Worm (Caenorhabditis elegans) whole organism, young adult: ENCODE results near the gene Y37D8A.8.

Source experiments
- C17E4.6 ChIP-seq: fragments of 200-800 bp; sonication (Bioruptor generic); IDR thresholded peaks from 2 replicates; pipeline ENCODE4 v1.3.6; 2022; ENCODE audit warnings: missing genetic modification reagents, missing genetic modification characterization, missing compliant biosample characterization
- F22D6.2 ChIP-seq: sonication (generic microtip); optimal IDR thresholded peaks from 2 replicates; lab custom pipeline; 2016; ENCODE audit warnings: mild to moderate bottlenecking, missing genetic modification characterization, missing compliant biosample characterization
- F33H1.4 ChIP-seq: fragments of 200-800 bp; sonication (Bioruptor generic); IDR thresholded peaks from 2 replicates; pipeline ENCODE4 v1.3.6; 2022; ENCODE audit warnings: missing genetic modification reagents, missing genetic modification characterization, missing compliant biosample characterization
- T26A5.8 ChIP-seq: sonication (generic microtip); optimal IDR thresholded peaks from 2 replicates; lab custom pipeline; 2016; ENCODE audit warnings: missing genetic modification characterization, missing compliant biosample characterization
- Y67H2A.10 ChIP-seq: fragments of 200-800 bp; sonication (Bioruptor generic); conservative IDR thresholded peaks from 2 replicates; pipeline ENCODE4 v1.3.6; 2022; ENCODE audit warnings: missing genetic modification reagents, missing genetic modification characterization, missing compliant biosample characterization
- Y79H2A.3 ChIP-seq: fragments of 200-800 bp; sonication (Bioruptor generic); conservative IDR thresholded peaks from 2 replicates; pipeline ENCODE4 v1.3.6; 2022; ENCODE audit warnings: missing genetic modification reagents, missing genetic modification characterization, missing compliant biosample characterization
- aptf-2 ChIP-seq: fragments of 200-800 bp; sonication (Bioruptor generic); conservative IDR thresholded peaks from 2 replicates; pipeline ENCODE4 v1.3.6; 2022; ENCODE audit warnings: missing genetic modification reagents, missing genetic modification characterization, missing compliant biosample characterization
- athp-1 ChIP-seq: sonication (generic microtip); optimal IDR thresholded peaks from 2 replicates; lab custom pipeline; 2017; ENCODE audit warnings: mild to moderate bottlenecking, missing genetic modification characterization, missing compliant biosample characterization
- attf-5 ChIP-seq: fragments of 200-800 bp; sonication (Bioruptor generic); optimal IDR thresholded peaks from 2 replicates; lab custom pipeline; 2018; ENCODE audit warnings: mild to moderate bottlenecking, missing genetic modification characterization, missing compliant biosample characterization
- bed-1 ChIP-seq: fragments of 200-800 bp; sonication (Bioruptor generic); IDR thresholded peaks from 2 replicates; pipeline ENCODE4 v1.3.6; 2022; ENCODE audit warnings: missing genetic modification reagents, missing genetic modification characterization, missing compliant biosample characterization
- cebp-1 ChIP-seq, 2 experiments: fragments of 200-800 bp in 1 of 2; sonication (Bioruptor generic) in 1 of 2; sonication (generic microtip) in 1 of 2; IDR thresholded peaks in 1 of 2; optimal IDR thresholded peaks in 1 of 2; 2 replicates each; pipeline versions ENCODE4 v1.3.6 to Lab custom; 2017 to 2022; ENCODE audit warnings: missing compliant biosample characterization in 2 of 2, missing genetic modification characterization in 2 of 2, mild to moderate bottlenecking in 1 of 2, missing genetic modification reagents in 1 of 2, moderate library complexity in 1 of 2
- ceh-100 ChIP-seq: fragments of 200-800 bp; sonication (Bioruptor generic); IDR thresholded peaks from 2 replicates; pipeline ENCODE4 v1.3.6; 2022; ENCODE audit warnings: missing genetic modification reagents, missing genetic modification characterization, missing compliant biosample characterization
- ceh-27 ChIP-seq: fragments of 200-800 bp; sonication (Bioruptor generic); optimal IDR thresholded peaks from 2 replicates; lab custom pipeline; 2018; ENCODE audit warnings: mild to moderate bottlenecking, missing genetic modification characterization, moderate library complexity, missing compliant biosample characterization
- ceh-58 ChIP-seq: fragments of 200-800 bp; sonication (Bioruptor generic); IDR thresholded peaks from 2 replicates; pipeline ENCODE4 v1.3.6; 2022; ENCODE audit warnings: missing genetic modification characterization, missing compliant biosample characterization
- efl-1 ChIP-seq: fragments of 150-350 bp; optimal IDR thresholded peaks from 2 replicates; lab custom pipeline; 2014; ENCODE audit warnings: missing biosample characterization, missing genetic modification reagents, missing genetic modification characterization
- him-1 ChIP-seq: sonication (generic microtip); optimal IDR thresholded peaks from 2 replicates; lab custom pipeline; 2016; ENCODE audit warnings: missing genotype, missing genetic modification reagents, missing genetic modification characterization, missing compliant biosample characterization
- hmg-1.2 ChIP-seq: fragments of 200-800 bp; sonication (Bioruptor generic); IDR thresholded peaks from 2 replicates; pipeline ENCODE4 v1.3.6; 2022; ENCODE audit warnings: missing genetic modification reagents, missing genetic modification characterization, missing compliant biosample characterization
- hmg-20 ChIP-seq: fragments of 200-800 bp; sonication (Bioruptor generic); IDR thresholded peaks from 2 replicates; pipeline ENCODE4 v1.3.6; 2022; ENCODE audit warnings: missing genetic modification reagents, missing genetic modification characterization, missing compliant biosample characterization
- lin-26 ChIP-seq: fragments of 200-800 bp; sonication (Bioruptor generic); IDR thresholded peaks from 2 replicates; pipeline ENCODE4 v1.3.6; 2022; ENCODE audit warnings: missing genetic modification reagents, missing genetic modification characterization, missing compliant biosample characterization
- lin-40 ChIP-seq: sonication (generic microtip); optimal IDR thresholded peaks from 2 replicates; lab custom pipeline; 2016; ENCODE audit warnings: missing genetic modification characterization, mild to moderate bottlenecking, missing compliant biosample characterization, missing genotype, missing genetic modification reagents
- lsl-1 ChIP-seq: fragments of 200-800 bp; sonication (Bioruptor generic); optimal IDR thresholded peaks from 2 replicates; lab custom pipeline; 2018; ENCODE audit warnings: mild to moderate bottlenecking, missing genetic modification characterization, moderate library complexity, missing compliant biosample characterization
- lsy-27 ChIP-seq: sonication (generic microtip); optimal IDR thresholded peaks from 2 replicates; lab custom pipeline; 2017; ENCODE audit warnings: missing genetic modification characterization, mild to moderate bottlenecking, missing compliant biosample characterization, antibody characterized with exemption, missing genotype, borderline replicate concordance; ENCODE audit not compliant: insufficient read depth
- madf-6 ChIP-seq: fragments of 200-800 bp; sonication (Bioruptor generic); IDR thresholded peaks from 2 replicates; pipeline ENCODE4 v1.3.6; 2022; ENCODE audit warnings: missing genetic modification reagents, missing genetic modification characterization, missing compliant biosample characterization
- madf-8 ChIP-seq: fragments of 200-800 bp; sonication (Bioruptor generic); conservative IDR thresholded peaks from 2 replicates; pipeline ENCODE4 v1.3.6; 2022; ENCODE audit warnings: missing genetic modification reagents, missing genetic modification characterization, missing compliant biosample characterization
- mcd-1 ChIP-seq: fragments of 200-800 bp; sonication (Bioruptor generic); IDR thresholded peaks from 2 replicates; pipeline ENCODE4 v1.3.6; 2022; ENCODE audit warnings: missing genetic modification reagents, missing genetic modification characterization, missing compliant biosample characterization
- nfya-1 ChIP-seq: sonication (generic microtip); optimal IDR thresholded peaks from 2 replicates; lab custom pipeline; 2017; ENCODE audit warnings: antibody characterized with exemption, missing compliant biosample characterization, missing genetic modification characterization, borderline replicate concordance; ENCODE audit not compliant: insufficient read depth
- nfyb-1 ChIP-seq: fragments of 200-800 bp; sonication (Bioruptor generic); IDR thresholded peaks from 2 replicates; pipeline ENCODE4 v1.3.6; 2022; ENCODE audit warnings: missing genetic modification reagents, missing genetic modification characterization, missing compliant biosample characterization
- nhr-179 ChIP-seq: sonication (generic microtip); optimal IDR thresholded peaks from 2 replicates; lab custom pipeline; 2016; ENCODE audit warnings: mild to moderate bottlenecking, missing genetic modification characterization, missing compliant biosample characterization
- nhr-80 ChIP-seq: sonication (generic microtip); optimal IDR thresholded peaks from 2 replicates; lab custom pipeline; 2016; ENCODE audit warnings: missing genetic modification characterization, missing compliant biosample characterization
- rcor-1 ChIP-seq: fragments of 200-800 bp; sonication (Bioruptor generic); IDR thresholded peaks from 2 replicates; pipeline ENCODE4 v1.3.6; 2022; ENCODE audit warnings: missing genetic modification reagents, missing genetic modification characterization, missing compliant biosample characterization
- rec-8 ChIP-seq, 2 experiments: sonication (generic microtip); optimal IDR thresholded peaks; 2 replicates each; lab custom pipeline; 2016; ENCODE audit warnings: mild to moderate bottlenecking in 2 of 2, missing genetic modification characterization in 2 of 2, missing genetic modification reagents in 2 of 2, missing genotype in 2 of 2, missing biosample characterization in 1 of 2, missing compliant biosample characterization in 1 of 2, moderate library complexity in 1 of 2
- repo-1 ChIP-seq: sonication (generic microtip); optimal IDR thresholded peaks from 2 replicates; lab custom pipeline; 2017; ENCODE audit warnings: mild to moderate bottlenecking, missing genetic modification characterization, missing compliant biosample characterization
- rpc-1 ChIP-seq, 2 experiments: fragments of 150-350 bp in 1 of 2; sonication (generic microtip) in 1 of 2; optimal IDR thresholded peaks; 2 replicates each; lab custom pipeline; 2014 to 2018; ENCODE audit warnings: missing biosample characterization in 1 of 2, missing genetic modification characterization in 1 of 2, missing genetic modification reagents in 1 of 2, missing genotype in 1 of 2
- sea-2 ChIP-seq: fragments of 200-800 bp; sonication (Bioruptor generic); IDR thresholded peaks from 2 replicates; pipeline ENCODE4 v1.3.6; 2022; ENCODE audit warnings: missing genetic modification characterization, missing compliant biosample characterization
- snpc-3.4 ChIP-seq: sonication (generic microtip); optimal IDR thresholded peaks from 2 replicates; lab custom pipeline; 2017; ENCODE audit warnings: missing genetic modification characterization, mild to moderate bottlenecking, missing compliant biosample characterization, antibody characterized with exemption, moderate library complexity, missing genotype, missing genetic modification reagents
- snpc-4 ChIP-seq, 5 experiments: fragments of 150-350 bp in 1 of 5; sonication (generic microtip) in 4 of 5; optimal IDR thresholded peaks; 2 replicates each; lab custom pipeline; 2014 to 2018; ENCODE audit warnings: missing genetic modification characterization in 5 of 5, missing biosample characterization in 3 of 5, antibody characterized with exemption in 2 of 5, mild to moderate bottlenecking in 2 of 5, missing compliant biosample characterization in 2 of 5, missing genotype in 2 of 5, moderate library complexity in 2 of 5, missing genetic modification reagents in 1 of 5
- somi-1 ChIP-seq: fragments of 200-800 bp; sonication (Bioruptor generic); optimal IDR thresholded peaks from 2 replicates; lab custom pipeline; 2018; ENCODE audit warnings: mild to moderate bottlenecking, missing genetic modification characterization, missing compliant biosample characterization
- tbp1 ChIP-seq: fragments of 200-800 bp; sonication (Bioruptor generic); optimal IDR thresholded peaks from 2 replicates; lab custom pipeline; 2018; ENCODE audit warnings: mild to moderate bottlenecking, missing genetic modification characterization, missing compliant biosample characterization
- tbx-9 ChIP-seq: sonication (generic microtip); optimal IDR thresholded peaks from 2 replicates; lab custom pipeline; 2016; ENCODE audit warnings: borderline replicate concordance, missing genetic modification characterization, inconsistent platforms, missing compliant biosample characterization
- zfh-2 ChIP-seq: fragments of 200-800 bp; sonication (Bioruptor generic); conservative IDR thresholded peaks from 2 replicates; pipeline ENCODE4 v1.3.6; 2022; ENCODE audit warnings: missing genetic modification reagents, missing genetic modification characterization, missing compliant biosample characterization
- ztf-18 ChIP-seq: sonication (generic microtip); optimal IDR thresholded peaks from 2 replicates; lab custom pipeline; 2016; ENCODE audit warnings: missing genotype, mild to moderate bottlenecking, missing genetic modification characterization, missing compliant biosample characterization
- ztf-26 ChIP-seq: sonication (generic microtip); optimal IDR thresholded peaks from 2 replicates; lab custom pipeline; 2017; ENCODE audit warnings: missing genetic modification characterization, missing compliant biosample characterization
- ztf-3 ChIP-seq: fragments of 200-800 bp; sonication (Bioruptor generic); optimal IDR thresholded peaks from 2 replicates; lab custom pipeline; 2018; ENCODE audit warnings: mild to moderate bottlenecking, missing genetic modification characterization, missing compliant biosample characterization

Y37D8A.8 gene

ce11 chrIII:12838913-12839366 lies 25.8 kb upstream of the Y37D8A.8 start, which contains the start of gene Y37D8A.4 (continued):
- TF ChIP-seq rec-8 (tag; optimal IDR thresholded peaks at IDR 0.05; lab: Kevin White, UChicago) (no peak), lin-26 (GFP tag; lab: Robert Waterston, UW) (0 out of 2 replicates have a peak, but pooled peaks have one; percentile 30), tbx-9 (tag; lab: Kevin White, UChicago) (no peak), madf-8 (GFP tag; lab: Robert Waterston, UW) (no peak), ceh-100 (GFP tag; lab: Robert Waterston, UW) (no peak), F33H1.4 (GFP tag; lab: Robert Waterston, UW) (no peak), tbp1 (peak; percentile 48), nhr-179 (no peak), ceh-27 (GFP tag; lab: Kevin White, UChicago) (no peak), nfyb-1 (GFP tag; lab: Robert Waterston, UW) (0 out of 2 replicates have a peak, but pooled peaks have one; percentile 9), snpc-4 (GFP tag; optimal IDR thresholded peaks at IDR 0.05; lab: Kevin White, UChicago) (no peak), snpc-4 (tag; optimal IDR thresholded peaks at IDR 0.05; lab: Kevin White, UChicago) (no peak)

- TF ChIP-seq T26A5.8 (tag; lab: Kevin White, UChicago) (no peak), efl-1 (peak; percentile 50), zfh-2 (GFP tag; lab: Robert Waterston, UW) (no peak), Y79H2A.3 (no peak), tbp1 (no peak), lsy-27 (tag; lab: Kevin White, UChicago) (no peak), madf-8 (GFP tag; lab: Robert Waterston, UW) (0 out of 2 replicates have a peak, but pooled peaks have one; percentile 11), madf-6 (GFP tag; lab: Robert Waterston, UW) (peak; percentile 52; the same call in 1 of the 2 replicates), ztf-18 (tag; lab: Kevin White, UChicago) (no peak), aptf-2 (GFP tag; lab: Robert Waterston, UW) (peak; percentile 88)
Observed at ce11 chrIII:12840204-12840603, 24.5 kb upstream of the Y37D8A.8 start.

ce11 chrIII:12841328-12841727 lies 23.4 kb upstream of the Y37D8A.8 start:
- TF ChIP-seq aptf-2 (GFP tag; lab: Robert Waterston, UW) (no peak), F22D6.2 (tag; lab: Kevin White, UChicago) (no peak), lsl-1 (GFP tag; lab: Kevin White, UChicago) (no peak), Y67H2A.10 (GFP tag; lab: Robert Waterston, UW) (no peak), hmg-20 (no peak), cebp-1 (GFP tag; IDR thresholded peaks at IDR 0.05; lab: Robert Waterston, UW) (no peak), cebp-1 (tag; optimal IDR thresholded peaks at IDR 0.05; lab: Kevin White, UChicago) (peak; percentile 21), C17E4.6 (no peak), mcd-1 (GFP tag; lab: Robert Waterston, UW) (no peak), athp-1 (no peak), sea-2 (GFP tag; lab: Robert Waterston, UW) (no peak), snpc-3.4 (tag; lab: Kevin White, UChicago) (no peak), lin-26 (GFP tag; lab: Robert Waterston, UW) (no peak), ceh-27 (GFP tag; lab: Kevin White, UChicago) (no peak), him-1 (tag; lab: Kevin White, UChicago) (no peak), somi-1 (peak; percentile 51), ztf-26 (tag; lab: Kevin White, UChicago) (peak; percentile 0), nhr-80 (tag; lab: Kevin White, UChicago) (peak; percentile 27), rcor-1 (GFP tag; lab: Robert Waterston, UW) (no peak), rpc-1 (optimal IDR thresholded peaks at IDR 0.05; lab: Kevin White, UChicago) (no peak), rpc-1 (tag; optimal IDR thresholded peaks at IDR 0.05; lab: Kevin White, UChicago) (no peak), ceh-58 (no peak), repo-1 (tag; lab: Kevin White, UChicago) (no peak), attf-5 (GFP tag; lab: Kevin White, UChicago) (no peak), bed-1 (no peak), ztf-3 (GFP tag; lab: Kevin White, UChicago) (no peak), nfya-1 (tag; lab: Kevin White, UChicago) (no peak), lin-40 (tag; lab: Kevin White, UChicago) (peak; percentile 70), hmg-1.2 (GFP tag; lab: Robert Waterston, UW) (peak; percentile 27; the same call in 1 of the 2 replicates)
